Fruit fly (Drosophila melanogaster) whole organism, embryonic: ENCODE results near the gene CG13064.
A peak's percentile ranks its signal among the peaks of the same experiment; 100 is the strongest.

ENCODE experiments used
- ATbp ChIP-seq: fragments of 200-800 bp; sonication (Bioruptor generic); optimal IDR thresholded peaks from 2 replicates; lab custom pipeline; 2017; ENCODE audit warnings: missing biosample characterization, mild to moderate bottlenecking, missing genetic modification characterization, missing genetic modification reagents
- C15 ChIP-seq: fragments of 200-800 bp; sonication (Bioruptor generic); IDR thresholded peaks from 3 replicates; pipeline ENCODE4 v1.3.6; 2022; ENCODE audit warnings: missing biosample characterization, missing genetic modification characterization
- CG10321 ChIP-seq: fragments of 200-800 bp; sonication (Bioruptor generic); IDR thresholded peaks from 2 replicates; pipeline ENCODE4 v1.3.6; 2022; ENCODE audit warnings: missing biosample characterization, missing genetic modification characterization
- CG11695 ChIP-seq: fragments of 200-800 bp; sonication (Bioruptor generic); IDR thresholded peaks from 3 replicates; pipeline ENCODE4 v1.3.6; 2022; ENCODE audit warnings: missing biosample characterization, missing genetic modification characterization
- CG1233 ChIP-seq: fragments of 200-800 bp; sonication (Bioruptor generic); optimal IDR thresholded peaks from 4 replicates; lab custom pipeline; 2018; ENCODE audit warnings: missing biosample characterization, mild to moderate bottlenecking, missing genetic modification characterization
- CG12744 ChIP-seq: fragments of 200-800 bp; sonication (Bioruptor generic); optimal IDR thresholded peaks from 2 replicates; lab custom pipeline; 2016; ENCODE audit warnings: missing biosample characterization, missing genetic modification characterization
- CG13424 ChIP-seq: fragments of 200-800 bp; sonication (Bioruptor generic); optimal IDR thresholded peaks from 2 replicates; lab custom pipeline; 2019; ENCODE audit warnings: missing biosample characterization, mild to moderate bottlenecking, missing genetic modification characterization, moderate library complexity
- CG14441 ChIP-seq: fragments of 200-800 bp; sonication (Bioruptor generic); IDR thresholded peaks from 2 replicates; pipeline ENCODE4 v1.3.6; 2022; ENCODE audit warnings: missing biosample characterization, missing genetic modification characterization
- CG15073 ChIP-seq: fragments of 200-800 bp; sonication (Bioruptor generic); optimal IDR thresholded peaks from 2 replicates; lab custom pipeline; 2016; ENCODE audit warnings: missing biosample characterization, missing genetic modification characterization
- CG17612 ChIP-seq: fragments of 200-800 bp; sonication (Bioruptor generic); IDR thresholded peaks from 2 replicates; pipeline ENCODE4 v1.3.6; 2022; ENCODE audit warnings: missing biosample characterization, missing genetic modification characterization
- CG18011 ChIP-seq: fragments of 200-800 bp; sonication (Bioruptor generic); optimal IDR thresholded peaks from 2 replicates; lab custom pipeline; 2017; ENCODE audit warnings: missing biosample characterization, missing genetic modification characterization, mild to moderate bottlenecking, moderate library complexity, missing genotype
- CG18599 ChIP-seq: fragments of 200-800 bp; sonication (Bioruptor generic); optimal IDR thresholded peaks from 3 replicates; lab custom pipeline; 2017; ENCODE audit warnings: missing biosample characterization, missing genetic modification characterization, mild to moderate bottlenecking, moderate library complexity, missing genetic modification reagents
- CG32532 ChIP-seq: fragments of 200-800 bp; sonication (Bioruptor generic); IDR thresholded peaks from 2 replicates; pipeline ENCODE4 v1.3.6; 2022; ENCODE audit warnings: missing biosample characterization, missing genetic modification characterization
- CG3407 ChIP-seq: fragments of 200-800 bp; sonication (Bioruptor generic); optimal IDR thresholded peaks from 2 replicates; lab custom pipeline; 2018; ENCODE audit warnings: missing biosample characterization, mild to moderate bottlenecking, missing genetic modification characterization
- CG5953 ChIP-seq: fragments of 200-800 bp; sonication (Bioruptor generic); IDR thresholded peaks from 2 replicates; pipeline ENCODE4 v1.3.6; 2022; ENCODE audit warnings: missing biosample characterization, missing genetic modification characterization
- CG6175 ChIP-seq: fragments of 200-800 bp; sonication (Bioruptor generic); IDR thresholded peaks from 3 replicates; pipeline ENCODE4 v1.3.6; 2022; ENCODE audit warnings: missing biosample characterization, missing genetic modification characterization
- CG9215 ChIP-seq: fragments of 200-800 bp; sonication (Bioruptor generic); IDR thresholded peaks from 2 replicates; pipeline ENCODE4 v1.3.6; 2022; ENCODE audit warnings: missing biosample characterization, missing genetic modification characterization
- CHES-1-like ChIP-seq: fragments of 200-800 bp; sonication (Bioruptor generic); optimal IDR thresholded peaks from 2 replicates; lab custom pipeline; 2016; ENCODE audit warnings: missing biosample characterization, missing genetic modification characterization
- Dbx ChIP-seq: fragments of 200-800 bp; sonication (Bioruptor generic); IDR thresholded peaks from 3 replicates; pipeline ENCODE4 v1.3.6; 2022; ENCODE audit warnings: missing biosample characterization, missing genetic modification characterization
- Dll ChIP-seq: fragments of 200-800 bp; sonication (Bioruptor generic); IDR thresholded peaks from 4 replicates; pipeline ENCODE4 v1.3.6; 2022; ENCODE audit warnings: missing biosample characterization, missing genetic modification characterization; ENCODE audit not compliant: partially characterized antibody
- Dref ChIP-seq: fragments of 200-800 bp; sonication (Bioruptor generic); IDR thresholded peaks from 2 replicates; pipeline ENCODE4 v1.3.6; 2022; ENCODE audit warnings: missing biosample characterization, missing genetic modification characterization
- Ets65A ChIP-seq: fragments of 200-800 bp; sonication (Bioruptor generic); peaks from one replicate; lab custom pipeline; 2016; ENCODE audit warnings: missing biosample characterization, missing genetic modification characterization
- Fer2 ChIP-seq: fragments of 200-800 bp; sonication (Bioruptor generic); optimal IDR thresholded peaks from 2 replicates; lab custom pipeline; 2018; ENCODE audit warnings: missing biosample characterization, mild to moderate bottlenecking, missing genetic modification characterization, moderate library complexity
- Gsc ChIP-seq: fragments of 200-800 bp; sonication (Bioruptor generic); IDR thresholded peaks from 2 replicates; pipeline ENCODE4 v1.3.6; 2022; ENCODE audit warnings: missing biosample characterization, missing genetic modification characterization
- HmgD ChIP-seq: fragments of 200-800 bp; sonication (Bioruptor generic); optimal IDR thresholded peaks from 3 replicates; lab custom pipeline; 2016; ENCODE audit warnings: missing biosample characterization, missing genetic modification characterization
- Lhr ChIP-seq: fragments of 200-800 bp; sonication (Bioruptor generic); optimal IDR thresholded peaks from 3 replicates; lab custom pipeline; 2017; ENCODE audit warnings: mild to moderate bottlenecking, missing biosample characterization, missing genetic modification reagents, missing genetic modification characterization
- Med ChIP-seq: fragments of 200-800 bp; sonication (Bioruptor generic); peaks from one replicate; lab custom pipeline; 2016; ENCODE audit warnings: missing biosample characterization, missing genetic modification characterization, mild to moderate bottlenecking, inconsistent platforms, moderate library complexity
- Mrtf ChIP-seq: fragments of 200-800 bp; sonication (Bioruptor generic); IDR thresholded peaks from 3 replicates; pipeline ENCODE4 v1.3.6; 2022; ENCODE audit warnings: missing biosample characterization, missing genetic modification characterization
- NFAT ChIP-seq: fragments of 200-800 bp; sonication (Bioruptor generic); IDR thresholded peaks from 2 replicates; pipeline ENCODE4 v1.3.6; 2022; ENCODE audit warnings: missing biosample characterization, missing genetic modification characterization
- NK7.1 ChIP-seq: fragments of 200-800 bp; sonication (Bioruptor generic); optimal IDR thresholded peaks from 3 replicates; lab custom pipeline; 2016; ENCODE audit warnings: missing biosample characterization, missing genetic modification characterization
- Rfx ChIP-seq: fragments of 200-800 bp; sonication (Bioruptor generic); IDR thresholded peaks from 2 replicates; pipeline ENCODE4 v1.3.6; 2022; ENCODE audit warnings: missing biosample characterization, missing genetic modification characterization
- Scr ChIP-seq: fragments of 200-800 bp; sonication (Bioruptor generic); IDR thresholded peaks from 2 replicates; pipeline ENCODE4 v1.3.6; 2022; ENCODE audit warnings: missing biosample characterization, missing genetic modification characterization; ENCODE audit not compliant: partially characterized antibody
- Spps ChIP-seq: fragments of 200-800 bp; sonication (Bioruptor generic); optimal IDR thresholded peaks from 2 replicates; lab custom pipeline; 2018; ENCODE audit warnings: missing biosample characterization, mild to moderate bottlenecking, missing genetic modification characterization
- ab ChIP-seq: fragments of 200-800 bp; sonication (Bioruptor generic); optimal IDR thresholded peaks from 2 replicates; lab custom pipeline; 2016; ENCODE audit warnings: missing biosample characterization, missing genetic modification characterization
- ase ChIP-seq: fragments of 200-800 bp; sonication (Bioruptor generic); IDR thresholded peaks from 3 replicates; pipeline ENCODE4 v1.3.6; 2022; ENCODE audit warnings: missing biosample characterization, missing genetic modification characterization
- bab2 ChIP-seq: fragments of 200-800 bp; sonication (Bioruptor generic); optimal IDR thresholded peaks from 2 replicates; lab custom pipeline; 2016; ENCODE audit warnings: missing biosample characterization, missing genetic modification characterization
- en ChIP-seq: fragments of 200-800 bp; sonication (Bioruptor generic); optimal IDR thresholded peaks from 2 replicates; lab custom pipeline; 2016; ENCODE audit warnings: missing biosample characterization, missing genetic modification characterization
- esg ChIP-seq: fragments of 200-800 bp; sonication (Bioruptor generic); conservative IDR thresholded peaks from 2 replicates; pipeline ENCODE4 v1.3.6; 2022; ENCODE audit warnings: missing biosample characterization, missing genetic modification characterization
- jumu ChIP-seq: fragments of 200-800 bp; sonication (Bioruptor generic); optimal IDR thresholded peaks from 3 replicates; lab custom pipeline; 2016; ENCODE audit warnings: missing biosample characterization, missing genetic modification characterization
- kah ChIP-seq: fragments of 200-800 bp; sonication (Bioruptor generic); optimal IDR thresholded peaks from 2 replicates; lab custom pipeline; 2018; ENCODE audit warnings: missing biosample characterization, mild to moderate bottlenecking, missing genetic modification characterization
- klu ChIP-seq: fragments of 200-800 bp; sonication (Bioruptor generic); IDR thresholded peaks from 2 replicates; pipeline ENCODE4 v1.3.6; 2022; ENCODE audit warnings: missing biosample characterization, missing genetic modification characterization
- lmd ChIP-seq: fragments of 200-800 bp; sonication (Bioruptor generic); IDR thresholded peaks from 2 replicates; pipeline ENCODE4 v1.3.6; 2022; ENCODE audit warnings: missing biosample characterization, missing genetic modification characterization
- p53 ChIP-seq: fragments of 200-800 bp; sonication (Bioruptor generic); optimal IDR thresholded peaks from 2 replicates; lab custom pipeline; 2016; ENCODE audit warnings: missing biosample characterization, missing genetic modification characterization
- pzg ChIP-seq: fragments of 200-800 bp; sonication (Bioruptor generic); optimal IDR thresholded peaks from 3 replicates; lab custom pipeline; 2018; ENCODE audit warnings: missing biosample characterization, mild to moderate bottlenecking, missing genetic modification characterization, moderate library complexity
- row ChIP-seq: fragments of 200-800 bp; sonication (Bioruptor generic); IDR thresholded peaks from 3 replicates; pipeline ENCODE4 v1.3.6; 2022; ENCODE audit warnings: missing biosample characterization, missing genetic modification characterization
- salm ChIP-seq: fragments of 200-800 bp; sonication (Bioruptor generic); optimal IDR thresholded peaks from 2 replicates; lab custom pipeline; 2018; ENCODE audit warnings: missing biosample characterization, mild to moderate bottlenecking, missing genetic modification characterization
- slbo ChIP-seq: fragments of 200-800 bp; sonication (Bioruptor generic); IDR thresholded peaks from 2 replicates; pipeline ENCODE4 v1.3.6; 2022; ENCODE audit warnings: missing biosample characterization, missing genetic modification characterization
- sqz ChIP-seq: fragments of 200-800 bp; sonication (Bioruptor generic); optimal IDR thresholded peaks from 3 replicates; lab custom pipeline; 2018; ENCODE audit warnings: missing biosample characterization, mild to moderate bottlenecking, missing genetic modification characterization
- sr ChIP-seq: fragments of 200-800 bp; sonication (Bioruptor generic); IDR thresholded peaks from 3 replicates; pipeline ENCODE4 v1.3.6; 2022; ENCODE audit warnings: missing biosample characterization, missing genetic modification characterization
- stwl ChIP-seq: fragments of 200-800 bp; sonication (Bioruptor generic); optimal IDR thresholded peaks from 3 replicates; lab custom pipeline; 2018; ENCODE audit warnings: missing biosample characterization, mild to moderate bottlenecking, missing genetic modification characterization, moderate library complexity
- ttk ChIP-seq: fragments of 200-800 bp; sonication (Bioruptor generic); IDR thresholded peaks from 2 replicates; pipeline ENCODE4 v2.1.2; 2022; ENCODE audit warnings: missing biosample characterization, missing genetic modification characterization
- yki ChIP-seq: fragments of >200 bp; optimal IDR thresholded peaks from 3 replicates; lab custom pipeline; 2018
- zen ChIP-seq: fragments of 200-800 bp; sonication (Bioruptor generic); optimal IDR thresholded peaks from 3 replicates; lab custom pipeline; 2018; ENCODE audit warnings: missing biosample characterization, mild to moderate bottlenecking, missing genetic modification characterization, moderate library complexity

Gene CG13064

dm6 chr3L:16327776-16328175 lies 47.6 kb downstream of the CG13064 start, which contains the start of gene CG13038 (continued):
- TF ChIP-seq CG15073 (GFP tag; lab: Kevin White, UChicago) (no peak), CG1233 (GFP tag; lab: Kevin White, UChicago) (no peak), kah (no peak), CG18599 (GFP tag; lab: Kevin White, UChicago) (no peak), CG32532 (peak; percentile 48), CG11695 (no peak), slbo (GFP tag; lab: Robert Waterston, UW) (no peak; the same call in 1 of the 2 replicates), CHES-1-like (no peak), ttk (no peak), CG3407 (no peak), Rfx (GFP tag; lab: Robert Waterston, UW) (peak; percentile 48; the same call in 1 of the 2 replicates), sqz (GFP tag; lab: Kevin White, UChicago) (peak; percentile 6), Dll (GFP tag; lab: Robert Waterston, UW) (no peak), klu (GFP tag; lab: Robert Waterston, UW) (no peak), Scr (no peak), sr (no peak), CG12744 (no peak), esg (GFP tag; lab: Robert Waterston, UW) (no peak), Dbx (no peak), Dref (GFP tag; lab: Robert Waterston, UW) (0 out of 2 replicates have a peak, but pooled peaks have one; percentile 13), salm (tag; lab: Kevin White, UChicago) (no peak), Spps (tag; lab: Kevin White, UChicago) (no peak), zen (tag; lab: Kevin White, UChicago) (no peak), CG10321 (GFP tag; lab: Robert Waterston, UW) (no peak), CG18011 (GFP tag; lab: Kevin White, UChicago) (no peak), yki (lab: Kevin White, UChicago) (no peak), NFAT (peak; percentile 39; the same call in 1 of the 2 replicates), CG9215 (GFP tag; lab: Robert Waterston, UW) (no peak), p53 (GFP tag; lab: Kevin White, UChicago) (no peak), CG14441 (GFP tag; lab: Robert Waterston, UW) (peak; percentile 57), en (no peak), Ets65A (peak; percentile 75), CG13424 (tag; lab: Kevin White, UChicago) (no peak), CG5953 (GFP tag; lab: Robert Waterston, UW) (no peak), Gsc (no peak), ab (GFP tag; lab: Kevin White, UChicago) (no peak), C15 (GFP tag; lab: Robert Waterston, UW) (no peak), HmgD (GFP tag; lab: Kevin White, UChicago) (no peak), Lhr (GFP tag; lab: Kevin White, UChicago) (no peak), Med (GFP tag; lab: Kevin White, UChicago) (peak; percentile 34), NK7.1 (GFP tag; lab: Kevin White, UChicago) (no peak), Fer2 (tag; lab: Kevin White, UChicago) (no peak), row (GFP tag; lab: Robert Waterston, UW) (no peak), lmd (GFP tag; lab: Robert Waterston, UW) (peak; percentile 13; the same call in 1 of the 2 replicates), Mrtf (GFP tag; lab: Robert Waterston, UW) (0 out of 3 replicates have a peak, but pooled peaks have one; percentile 29), bab2 (GFP tag; lab: Kevin White, UChicago) (no peak), pzg (no peak), jumu (no peak), ATbp (GFP tag; lab: Kevin White, UChicago) (no peak), stwl (no peak), CG17612 (no peak), ase (GFP tag; lab: Robert Waterston, UW) (0 out of 3 replicates have a peak, but pooled peaks have one; percentile 18), CG6175 (0 out of 3 replicates have a peak, but pooled peaks have one; percentile 23)
